Fruit fly (Drosophila melanogaster): Measurements from ENCODE around the gene CG7126.

CG7126 gene

dm6 chr3R:18274328-18275098 is 28.1 kb downstream of the CG7126 start, which contains the start of the genes Vps39 and eIF1A (continued):
- TF ChIP-seq rib (GFP tag; IDR thresholded peaks at IDR 0.05) (no peak), stc (GFP tag; IDR thresholded peaks at IDR 0.05) (no peak), CG12071 (GFP tag; optimal IDR thresholded peaks at IDR 0.05) (no peak), ind (GFP tag; optimal IDR thresholded peaks at IDR 0.05) (peak; percentile 29), GATAe (GFP tag; conservative IDR thresholded peaks at IDR 0.05) (no peak), Hey (tag; optimal IDR thresholded peaks at IDR 0.05) (no peak), E2f1 (GFP tag; IDR thresholded peaks at IDR 0.05) (no peak; the same call in 1 of the 2 replicates), cas (GFP tag; IDR thresholded peaks at IDR 0.05) (no peak), CG1647 (GFP tag; optimal IDR thresholded peaks at IDR 0.05) (no peak), CG14710 (tag; optimal IDR thresholded peaks at IDR 0.05) (peak; percentile 67), CG10979 (tag; optimal IDR thresholded peaks at IDR 0.05) (peak; percentile 30), CG2120 (GFP tag; optimal IDR thresholded peaks at IDR 0.05) (peak; percentile 67), oc (tag; optimal IDR thresholded peaks at IDR 0.05) (no peak), trem (tag; optimal IDR thresholded peaks at IDR 0.05) (peak; percentile 95), CG6654 (GFP tag; optimal IDR thresholded peaks at IDR 0.05) (no peak), CG11723 (GFP tag; optimal IDR thresholded peaks at IDR 0.05) (no peak), croc (GFP tag; conservative IDR thresholded peaks at IDR 0.05) (no peak), hth (optimal IDR thresholded peaks at IDR 0.05) (no peak), vvl (GFP tag; IDR thresholded peaks at IDR 0.05) (no peak), gcm2 (GFP tag; optimal IDR thresholded peaks at IDR 0.05) (no peak), fd64A (GFP tag; optimal IDR thresholded peaks at IDR 0.05) (no peak), ro (GFP tag; IDR thresholded peaks at IDR 0.05) (no peak), ttk (GFP tag; IDR thresholded peaks at IDR 0.05) (no peak), NC2β (GFP tag; optimal IDR thresholded peaks at IDR 0.05) (peak; percentile 50), dati (GFP tag; IDR thresholded peaks at IDR 0.05) (no peak), CG6254 (GFP tag; optimal IDR thresholded peaks at IDR 0.05) (no peak), Oaz (GFP tag; IDR thresholded peaks at IDR 0.05) (no peak), pho (GFP tag; optimal IDR thresholded peaks at IDR 0.05) (peak; percentile 64), Hmx (GFP tag; optimal IDR thresholded peaks at IDR 0.05) (no peak), Hsf (GFP tag; optimal IDR thresholded peaks at IDR 0.05) (no peak), CG12942 (GFP tag; optimal IDR thresholded peaks at IDR 0.05) (no peak), CG13287 (GFP tag; IDR thresholded peaks at IDR 0.05; ENCODE audit: partially characterized antibody) (peak; percentile 93), bab2 (GFP tag; optimal IDR thresholded peaks at IDR 0.05) (peak; percentile 7), salm (tag; optimal IDR thresholded peaks at IDR 0.05) (no peak), Dek (tag; optimal IDR thresholded peaks at IDR 0.05) (peak; percentile 4), MESR4 (GFP tag; optimal IDR thresholded peaks at IDR 0.05) (peak; percentile 93), sna (GFP tag; IDR thresholded peaks at IDR 0.05; ENCODE audit: partially characterized antibody) (peak; percentile 94), zfh1 (GFP tag; IDR thresholded peaks at IDR 0.05) (no peak), ac (GFP tag; optimal IDR thresholded peaks at IDR 0.05) (no peak), bigmax (GFP tag; optimal IDR thresholded peaks at IDR 0.05) (no peak), wdn (GFP tag; IDR thresholded peaks at IDR 0.05) (peak; percentile 19; the same call in 1 of the 2 replicates), BEAF-32 (GFP tag; optimal IDR thresholded peaks at IDR 0.05) (peak; percentile 92), dysf (GFP tag; IDR thresholded peaks at IDR 0.05) (no peak), schlank (tag; optimal IDR thresholded peaks at IDR 0.05) (no peak), Xbp1 (GFP tag; optimal IDR thresholded peaks at IDR 0.05) (peak; percentile 48), CG3163 (GFP tag; optimal IDR thresholded peaks at IDR 0.05) (no peak), Aef1 (GFP tag; IDR thresholded peaks at IDR 0.05) (0 out of 3 replicates have a peak, but pooled peaks have one; percentile 21), lilli (GFP tag; optimal IDR thresholded peaks at IDR 0.05) (peak; percentile 70), CG13296 (GFP tag; optimal IDR thresholded peaks at IDR 0.05) (no peak), gce (GFP tag; IDR thresholded peaks at IDR 0.05) (no peak), ato (GFP tag; IDR thresholded peaks at IDR 0.05; ENCODE audit: partially characterized antibody) (no peak; the same call in none of the 2 replicates)
